Fruit fly (Drosophila melanogaster) S2 (cell line): ENCODE data around the gene hdly.
A peak's percentile ranks its signal among the peaks of the same experiment; 100 is the strongest.

Experiments used
- CG8478 ChIP-seq: fragments of >200 bp; optimal IDR thresholded peaks from 2 replicates; lab custom pipeline; 2018
- CTCF ChIP-seq, 2 experiments: fragments of >200 bp; optimal IDR thresholded peaks; 2 replicates each; lab custom pipeline; 2018

hdly gene

DNA sequence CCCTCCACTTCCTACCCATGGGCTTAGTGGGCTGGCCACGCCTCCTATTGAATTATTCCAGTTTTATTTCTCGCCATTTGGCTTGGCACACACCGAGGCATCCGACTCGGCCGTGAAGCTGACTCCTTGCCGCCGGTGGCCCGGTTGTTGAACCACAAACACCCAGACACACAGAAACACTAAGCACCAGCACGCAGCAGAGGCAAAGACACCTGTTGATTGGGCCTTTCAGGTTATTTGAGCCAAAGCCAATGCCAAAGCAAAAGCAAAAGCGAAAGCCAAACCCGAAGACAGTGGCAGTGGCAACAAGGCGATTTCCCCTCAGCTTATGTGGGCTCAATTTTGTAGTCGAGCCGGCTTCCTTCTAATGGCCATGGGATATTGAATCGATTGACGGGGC lies 32.7 kb downstream of the hdly start:
- TF ChIP-seq CTCF (optimal IDR thresholded peaks at IDR 0.05; lab: Kevin White, UChicago) (no peak), CG8478 (no peak)

DNA sequence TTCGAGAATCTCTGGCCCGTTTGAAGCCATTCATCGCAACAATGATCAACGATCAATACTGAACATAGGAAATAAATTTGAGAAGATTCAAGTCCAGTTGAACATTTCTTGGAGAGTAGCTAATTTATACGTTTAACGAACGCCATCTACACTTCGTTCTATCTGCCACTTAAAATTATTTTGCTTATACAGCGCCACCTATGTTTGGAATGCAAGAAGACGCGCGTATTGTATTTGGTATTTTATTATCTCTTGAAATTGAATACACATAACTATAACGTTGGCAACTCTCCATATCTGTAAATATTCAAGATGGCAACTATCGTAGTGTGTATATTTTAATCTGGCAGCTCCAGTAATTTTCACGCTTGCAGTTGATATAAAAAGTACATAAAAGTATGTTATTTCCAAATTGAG lies 33.9 kb downstream of the hdly start:
- TF ChIP-seq CG8478 (no peak), CTCF (optimal IDR thresholded peaks at IDR 0.05; lab: Kevin White, UChicago) (peak; percentile 96 to 97)

DNA sequence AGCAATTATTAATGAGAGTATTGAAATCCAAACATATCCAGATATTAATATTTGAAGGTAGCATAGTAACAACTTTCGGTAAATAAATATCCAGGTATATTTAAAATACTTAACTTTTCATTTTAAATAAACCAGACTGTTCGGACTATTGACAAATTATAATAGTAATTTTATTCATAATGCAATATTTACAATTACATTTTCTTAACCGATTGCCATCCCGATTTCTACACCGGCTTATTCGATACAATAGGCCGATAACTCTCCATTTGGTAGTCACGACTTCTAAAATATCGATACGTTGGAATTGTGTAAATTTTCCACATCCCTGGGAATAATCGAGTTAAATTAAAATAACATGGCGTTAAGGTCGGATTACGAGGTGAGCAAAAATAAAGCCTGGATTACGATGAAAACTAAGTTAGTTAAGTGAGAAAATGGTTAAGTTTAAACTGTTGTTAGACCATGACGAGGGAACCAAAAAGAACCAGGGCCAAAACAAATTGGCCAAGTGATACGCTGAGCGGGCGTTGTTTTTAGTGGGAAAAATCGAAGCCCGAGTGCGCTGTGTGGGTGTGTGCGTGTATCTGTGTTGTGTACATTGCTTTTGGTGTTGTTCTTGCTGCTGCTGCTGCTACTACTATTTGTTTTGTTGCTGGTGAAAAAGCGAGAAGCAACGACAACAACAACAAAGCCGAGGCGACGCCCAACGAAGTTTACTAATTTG lies 34.5 kb downstream of the hdly start, which contains the start of gene Atpalpha:
Gene Atpalpha, plus strand, starts transcription at position 267 of the 727 bp plus-strand sequence.
- TF ChIP-seq CTCF (optimal IDR thresholded peaks at IDR 0.05; lab: Kevin White, UChicago) (peak in 1 of 2 experiments; percentile 10), CG8478 (no peak)

DNA sequence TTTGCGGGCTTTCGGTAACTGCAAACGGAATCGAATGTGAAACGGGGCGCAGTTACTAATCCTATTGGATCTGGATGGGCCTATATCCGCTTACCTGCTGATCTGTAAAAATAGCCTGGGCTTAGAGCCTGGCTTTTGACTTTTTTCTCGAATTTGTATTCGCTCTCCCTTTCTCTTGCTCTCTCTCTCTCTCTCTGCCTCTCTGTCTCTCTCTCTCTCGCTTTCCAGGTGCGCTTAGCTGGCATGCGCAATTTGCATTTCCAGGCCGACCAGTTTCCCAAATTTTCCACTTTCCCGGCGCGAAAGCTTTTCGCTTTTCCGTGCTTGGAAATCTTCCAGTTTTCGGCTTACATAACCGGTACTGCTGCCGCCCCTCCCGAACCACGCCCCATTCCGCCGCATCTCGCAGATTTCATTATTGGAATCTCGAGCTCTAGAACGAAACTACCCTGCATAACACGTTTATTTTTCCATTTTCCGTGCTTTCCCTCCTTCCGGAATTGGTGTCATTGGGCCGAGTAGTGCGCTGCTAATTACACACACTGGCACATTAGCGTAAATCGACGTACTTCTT lies 35.2 kb downstream of the hdly start:
- TF ChIP-seq CTCF (optimal IDR thresholded peaks at IDR 0.05; lab: Kevin White, UChicago), result no peak
- no peak for TF ChIP-seq CG8478

DNA sequence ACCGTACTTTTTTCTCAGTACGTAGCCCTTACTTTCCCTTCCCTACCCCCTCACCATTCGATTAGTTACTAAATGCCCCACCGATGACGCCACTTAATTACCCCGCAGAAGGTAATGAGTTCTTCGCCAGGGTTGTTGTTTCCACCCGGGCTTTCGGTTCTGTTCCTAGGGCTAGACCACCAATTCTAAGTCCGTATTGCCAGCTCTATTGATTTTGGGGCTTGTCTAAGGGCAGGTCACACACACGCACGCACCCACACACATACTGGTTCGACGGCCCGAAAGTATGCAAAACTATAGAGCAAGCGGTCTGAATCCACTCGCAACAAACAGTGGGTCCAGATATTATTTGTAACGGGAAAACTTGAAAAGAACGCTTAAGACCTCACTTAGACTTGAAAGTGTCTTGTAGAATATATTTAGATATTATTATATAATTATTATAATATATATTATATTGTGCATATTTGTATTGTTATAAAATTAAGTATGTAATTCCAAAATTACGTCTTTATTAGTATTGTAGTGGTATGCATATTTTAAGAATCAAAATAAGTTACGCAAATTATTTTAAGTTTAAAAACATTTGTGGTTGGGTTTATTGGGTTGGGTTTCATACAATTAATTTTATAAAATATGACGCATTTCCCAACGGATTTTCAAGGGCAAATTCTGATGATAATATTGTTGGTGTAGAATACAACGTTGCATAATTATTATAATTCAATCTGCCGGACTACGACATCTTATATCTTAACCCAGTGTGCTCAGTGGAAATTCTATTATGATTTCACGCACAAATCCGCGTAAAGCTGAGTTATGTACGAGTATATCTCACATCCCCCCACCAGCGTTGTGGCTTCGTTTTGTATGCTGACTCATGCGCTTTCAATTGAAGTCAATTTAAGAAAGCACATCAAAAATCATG lies 35.9 kb downstream of the hdly start:
- peak; percentile 66 to 76 for TF ChIP-seq CTCF (optimal IDR thresholded peaks at IDR 0.05; lab: Kevin White, UChicago)
- no peak for TF ChIP-seq CG8478

DNA sequence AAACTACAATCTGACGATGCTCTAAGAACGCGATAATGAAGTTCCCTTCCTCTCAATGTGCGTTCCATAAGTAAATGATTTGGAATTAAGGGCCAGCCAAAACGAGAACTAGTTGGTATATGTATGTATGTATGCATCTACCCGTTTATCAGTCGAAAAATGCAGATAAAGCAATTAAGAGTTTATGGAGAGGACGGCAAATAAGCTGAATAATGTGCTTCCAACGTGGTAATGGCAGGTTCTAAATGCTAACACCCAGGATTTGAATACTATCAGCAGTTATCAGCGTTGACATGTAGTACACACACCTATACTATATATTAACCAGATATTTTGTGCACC lies 36.6 kb downstream of the hdly start:
- no peak for TF ChIP-seq CG8478

DNA sequence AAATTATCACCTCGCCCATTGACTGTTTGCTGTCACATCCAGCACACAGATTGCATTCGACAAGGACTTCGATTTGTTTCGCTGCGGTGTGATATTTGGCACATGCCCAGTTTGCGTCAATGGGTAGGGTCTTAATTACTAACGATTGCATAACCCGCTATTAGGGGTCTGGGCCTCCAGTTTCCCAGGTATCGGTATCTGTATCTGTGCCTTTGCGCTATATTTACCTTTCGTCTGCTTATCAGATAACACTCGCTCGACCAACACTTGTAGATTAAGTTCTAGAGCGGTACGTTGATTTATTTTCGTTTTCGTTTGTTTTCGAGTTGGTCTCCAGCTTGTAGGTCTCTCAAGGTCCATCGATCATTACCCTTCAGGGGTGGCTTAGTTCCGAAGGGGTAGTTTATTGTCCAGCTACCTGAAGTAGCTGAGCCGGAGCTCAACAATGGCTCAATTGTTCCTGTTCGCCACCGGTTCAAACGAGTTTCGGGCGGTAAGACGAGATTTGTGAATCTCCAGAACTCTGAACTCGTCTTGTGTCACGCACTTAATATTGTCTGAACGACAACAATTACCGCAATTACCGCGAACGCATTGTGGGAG lies 37.4 kb downstream of the hdly start:
- TF ChIP-seq CG8478 (no peak), CTCF (optimal IDR thresholded peaks at IDR 0.05; lab: Kevin White, UChicago) (no peak)

DNA sequence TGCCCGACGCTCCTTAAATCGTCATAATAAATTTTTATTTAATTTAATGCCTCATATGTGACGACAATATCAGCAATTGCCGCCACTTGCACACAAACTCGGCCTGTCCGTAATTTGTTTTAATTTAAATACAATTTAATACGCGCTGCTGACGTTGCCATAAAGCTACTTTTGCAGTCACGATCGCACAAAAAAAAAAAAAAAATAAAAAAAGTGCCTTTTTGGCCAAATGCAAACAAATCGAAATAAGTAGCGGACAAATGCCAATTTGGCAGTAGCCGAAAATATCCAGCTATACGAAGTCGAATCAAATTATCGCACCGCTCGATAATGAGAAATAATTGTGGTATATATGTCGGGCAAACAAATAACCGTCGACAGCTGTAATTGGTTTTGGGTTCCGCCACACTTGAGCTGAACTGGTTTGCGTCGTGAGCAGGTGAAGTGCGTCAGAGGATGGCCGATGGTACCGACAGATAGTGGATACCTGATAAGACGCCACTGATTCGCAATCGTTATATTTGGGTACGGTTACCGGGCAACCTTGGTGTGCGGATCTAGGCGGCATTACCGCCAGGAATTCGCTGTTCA lies 38.4 kb downstream of the hdly start:
- TF ChIP-seq CTCF (optimal IDR thresholded peaks at IDR 0.05; lab: Kevin White, UChicago) (no peak), CG8478 (no peak)

DNA sequence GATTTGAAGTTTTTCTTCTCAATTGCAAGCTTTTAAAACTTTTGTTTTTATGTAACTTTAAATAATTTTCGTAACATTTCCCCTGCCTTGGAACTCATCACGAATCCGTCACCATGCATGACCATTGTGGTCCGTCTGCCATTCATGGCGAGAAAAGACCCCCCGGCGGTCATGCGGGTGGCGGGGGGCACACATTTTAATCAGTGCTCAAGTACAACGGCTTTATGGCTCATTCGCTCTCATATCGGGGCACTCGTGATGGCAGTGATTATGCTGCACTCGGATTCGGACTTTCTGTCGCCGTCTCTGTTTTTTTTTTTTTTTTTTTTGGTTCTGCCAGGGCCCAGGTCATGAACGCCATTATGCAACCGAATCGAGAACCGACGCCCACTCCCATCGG lies 40.4 kb downstream of the hdly start:
- TF ChIP-seq CTCF (optimal IDR thresholded peaks at IDR 0.05; lab: Kevin White, UChicago) (no peak), CG8478 (no peak)

DNA sequence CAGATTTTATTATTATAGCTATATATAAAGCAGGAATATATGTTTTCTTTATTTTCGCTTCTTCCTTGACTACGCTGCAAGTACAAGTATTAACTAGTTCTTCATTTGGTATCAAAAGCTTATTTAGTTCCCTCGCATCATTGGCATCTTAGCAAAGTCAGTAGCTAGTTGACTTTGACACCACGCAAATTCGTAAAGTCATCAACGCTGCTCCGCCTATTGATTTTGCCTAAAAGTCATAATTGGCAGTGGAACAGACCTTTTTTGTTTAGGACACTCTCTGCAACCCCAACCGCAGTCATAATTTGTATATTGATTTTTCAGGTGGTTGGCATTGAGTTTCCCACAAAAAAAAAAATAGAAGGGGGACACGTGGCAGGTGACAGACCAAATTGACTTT lies 41.0 kb downstream of the hdly start:
- TF ChIP-seq CTCF (optimal IDR thresholded peaks at IDR 0.05; lab: Kevin White, UChicago) (no peak), CG8478 (no peak)

DNA sequence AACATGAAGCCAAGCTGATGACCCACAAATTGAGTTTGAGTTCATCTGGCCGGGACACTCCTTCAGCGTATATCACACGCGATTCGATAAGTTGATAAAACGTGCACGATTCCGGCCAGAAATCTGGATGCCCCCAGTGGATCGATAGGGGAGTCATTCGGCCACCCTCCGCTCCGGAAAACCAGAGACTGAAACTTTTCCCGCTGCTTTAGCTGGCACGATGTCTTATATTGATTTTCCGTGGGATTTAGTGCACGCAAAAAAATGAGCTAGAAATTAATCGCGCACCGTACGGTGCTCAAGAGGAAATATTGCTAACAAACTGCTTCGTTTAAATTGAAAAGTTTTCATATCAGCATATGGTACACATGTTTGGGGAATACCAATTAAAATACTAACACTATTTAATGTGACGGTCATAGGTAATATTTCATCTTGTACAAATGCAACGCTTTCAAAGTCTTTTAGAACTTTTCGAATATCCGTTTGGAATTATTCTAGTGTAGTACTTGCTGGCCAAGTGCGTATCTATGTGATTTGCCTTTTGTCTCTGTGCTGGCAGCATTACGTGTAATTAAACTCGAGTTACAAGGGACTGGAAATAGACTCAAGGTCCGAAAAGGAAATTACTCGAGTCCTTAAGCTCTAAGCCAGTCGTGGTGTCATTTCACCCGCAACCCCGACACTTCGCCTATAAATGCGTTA lies 42.0 kb downstream of the hdly start:
- TF ChIP-seq CTCF (optimal IDR thresholded peaks at IDR 0.05; lab: Kevin White, UChicago), result no peak
- TF ChIP-seq CG8478, result no peak

DNA sequence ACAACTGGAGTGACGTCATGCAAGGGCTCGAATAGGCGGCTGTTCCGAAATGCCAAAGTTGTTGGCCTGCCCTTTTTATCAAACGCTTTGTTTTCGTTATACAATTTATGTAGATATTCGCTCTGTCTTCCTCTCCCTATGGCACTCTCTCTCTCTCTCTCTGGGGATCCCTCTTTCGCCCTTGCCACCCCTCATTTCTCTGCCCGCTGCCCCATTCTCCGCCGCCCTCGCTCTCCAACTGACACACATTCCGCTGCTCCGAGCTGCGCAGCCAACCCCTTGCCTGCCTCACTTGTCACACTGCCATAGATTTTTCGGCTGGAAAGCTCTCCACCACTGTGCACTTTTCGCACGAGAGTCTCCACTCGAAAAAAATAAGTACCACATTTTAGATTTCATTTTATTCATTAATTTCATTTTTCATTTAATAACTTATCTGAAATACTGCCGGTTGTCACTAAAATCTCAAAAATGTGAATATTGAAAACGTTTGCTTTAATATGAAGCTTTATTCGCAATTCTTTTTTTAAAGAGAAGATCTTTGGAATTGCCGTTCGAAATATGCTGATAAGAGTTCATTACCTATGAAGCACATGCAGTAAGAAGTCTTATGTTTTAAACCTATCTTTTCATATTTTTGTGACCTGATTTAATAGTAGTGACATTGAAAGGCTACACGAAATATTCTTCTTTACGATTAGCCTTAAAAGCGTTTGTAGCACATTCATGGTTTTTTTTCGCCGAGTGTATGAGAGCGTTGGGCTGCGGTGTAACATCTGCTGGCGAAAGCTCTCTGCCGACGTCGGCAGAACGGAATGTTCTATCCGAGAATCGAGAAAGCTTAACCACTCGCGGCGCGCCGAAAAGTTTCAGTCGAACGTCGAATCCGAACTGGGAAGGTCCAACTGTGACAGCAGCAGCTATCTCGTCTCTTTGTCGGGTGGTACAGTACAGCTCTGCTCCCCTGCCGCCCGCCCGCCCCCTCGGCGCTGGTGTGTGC lies 43.1 kb downstream of the hdly start:
- TF ChIP-seq CTCF (optimal IDR thresholded peaks at IDR 0.05; lab: Kevin White, UChicago) (no peak), CG8478 (no peak)

DNA sequence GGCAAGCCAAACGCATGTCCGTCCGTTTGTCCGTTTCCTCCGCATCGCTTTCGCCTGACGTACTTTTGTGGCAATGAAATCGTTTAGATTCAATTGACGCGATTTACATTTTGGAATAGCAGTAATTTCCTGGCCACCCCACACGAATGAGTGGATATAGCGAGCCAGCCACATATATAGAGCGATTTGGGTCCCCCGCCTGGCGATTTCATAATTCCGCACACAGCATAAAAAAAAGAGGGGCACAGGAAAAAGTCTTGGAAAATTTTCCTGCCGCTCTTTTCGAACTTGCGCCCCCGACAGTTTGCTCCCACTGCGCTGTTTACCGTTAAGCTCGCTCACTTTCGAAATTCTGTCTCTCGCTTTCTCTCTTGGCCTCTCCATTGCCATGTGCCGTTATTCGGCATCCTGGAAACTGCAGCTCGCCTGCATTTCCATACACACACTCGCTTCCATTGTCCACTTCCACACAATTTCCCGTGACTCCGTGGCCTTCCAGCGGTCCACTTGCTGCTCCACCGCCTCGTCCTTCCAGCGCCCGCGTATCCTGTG lies 44.6 kb downstream of the hdly start:
- no peak for TF ChIP-seq CTCF (optimal IDR thresholded peaks at IDR 0.05; lab: Kevin White, UChicago)
- no peak for TF ChIP-seq CG8478
